Worm (Caenorhabditis elegans) whole organism, late embryonic: ENCODE data around the gene Y73C8C.3.

ENCODE experiments used
- ama-1 ChIP-seq: fragments of 150-350 bp; optimal IDR thresholded peaks from 2 replicates; lab custom pipeline; 2014
- tbx-2 ChIP-seq: sonication (generic microtip); optimal IDR thresholded peaks from 2 replicates; lab custom pipeline; 2016; ENCODE audit warnings: missing genetic modification characterization, missing compliant biosample characterization

DNA sequence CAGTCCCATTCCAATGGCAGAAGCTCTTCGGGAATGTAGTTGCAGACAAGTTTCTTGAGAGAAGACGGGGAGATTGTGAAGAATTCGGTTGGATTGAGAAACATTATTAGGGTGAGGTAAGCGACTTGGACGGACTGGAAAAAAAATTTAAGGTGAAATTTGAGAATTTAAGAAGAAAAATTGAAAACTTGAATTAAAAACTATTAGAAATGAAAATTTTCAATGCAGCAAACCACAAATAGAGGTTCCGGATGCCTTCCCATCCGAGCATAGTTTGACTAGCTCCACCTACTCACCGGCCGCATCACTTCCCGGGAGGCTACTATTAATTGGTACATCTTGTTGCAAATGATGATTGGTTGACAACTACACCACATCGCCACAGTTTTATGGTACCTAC, 1.3 kb upstream of the Y73C8C.3 start, which contains the start of gene Y73C8C.8:
- TF ChIP-seq tbx-2 (tag; lab: Kevin White, UChicago) (no peak), ama-1 (no peak)
